Worm (Caenorhabditis elegans) whole organism, late embryonic: ENCODE data around the gene srz-29.
"Not testable (repeated sequence)": the region's sequence is repeated elsewhere in the genome, so short reads cannot be mapped to it uniquely, and the experiment has no call there.

Experiments
- ama-1 ChIP-seq: fragments of 150-350 bp; optimal IDR thresholded peaks from 2 replicates; lab custom pipeline; 2014
- ceh-24 ChIP-seq: sonication (generic microtip); optimal IDR thresholded peaks from 2 replicates; lab custom pipeline; 2016; ENCODE audit warnings: mild to moderate bottlenecking, missing genetic modification characterization, missing compliant biosample characterization
- ceh-9 ChIP-seq: sonication (generic microtip); optimal IDR thresholded peaks from 2 replicates; lab custom pipeline; 2016; ENCODE audit warnings: mild to moderate bottlenecking, missing genetic modification characterization, inconsistent platforms, missing compliant biosample characterization
- dve-1 ChIP-seq: sonication (generic microtip); optimal IDR thresholded peaks from 2 replicates; lab custom pipeline; 2017; ENCODE audit warnings: antibody characterized with exemption, mild to moderate bottlenecking, missing genetic modification characterization, missing compliant biosample characterization
- fkh-10 ChIP-seq: fragments of 150-350 bp; optimal IDR thresholded peaks from 2 replicates; lab custom pipeline; 2014; ENCODE audit warnings: missing biosample characterization, missing genetic modification reagents, missing genetic modification characterization
- nhr-11 ChIP-seq: fragments of 150-350 bp; optimal IDR thresholded peaks from 2 replicates; lab custom pipeline; 2014; ENCODE audit warnings: missing biosample characterization, missing genetic modification characterization
- odd-2 ChIP-seq: sonication (generic microtip); optimal IDR thresholded peaks from 2 replicates; lab custom pipeline; 2017; ENCODE audit warnings: antibody characterized with exemption, mild to moderate bottlenecking, missing genetic modification characterization, missing compliant biosample characterization
- pag-3 ChIP-seq: sonication (generic microtip); optimal IDR thresholded peaks from 2 replicates; lab custom pipeline; 2016; ENCODE audit warnings: missing compliant biosample characterization, missing genetic modification characterization, borderline replicate concordance
- pha-4 ChIP-seq: fragments of 150-350 bp; optimal IDR thresholded peaks from 2 replicates; lab custom pipeline; 2018; ENCODE audit warnings: missing biosample characterization, missing genetic modification reagents, missing genetic modification characterization
- pqm-1 ChIP-seq: sonication (generic microtip); optimal IDR thresholded peaks from 2 replicates; lab custom pipeline; 2016; ENCODE audit warnings: missing genetic modification characterization, missing compliant biosample characterization
- rnt-1 ChIP-seq: sonication (generic microtip); optimal IDR thresholded peaks from 2 replicates; lab custom pipeline; 2016; ENCODE audit warnings: missing genetic modification characterization, missing compliant biosample characterization
- unc-86 ChIP-seq: sonication (generic microtip); optimal IDR thresholded peaks from 2 replicates; lab custom pipeline; 2016; ENCODE audit warnings: missing genetic modification characterization, missing compliant biosample characterization

- not testable (repeated sequence) for TF ChIP-seq pqm-1 (tag; lab: Kevin White, UChicago); ceh-9 (tag; lab: Kevin White, UChicago); ama-1; pha-4; dve-1 (tag; lab: Kevin White, UChicago); pag-3 (tag; lab: Kevin White, UChicago); rnt-1 (tag; lab: Kevin White, UChicago); ceh-24 (tag; lab: Kevin White, UChicago); nhr-11 (tag; lab: Kevin White, UChicago); unc-86 (tag; lab: Kevin White, UChicago); fkh-10; odd-2 (tag; lab: Kevin White, UChicago)
These were observed 47.9 kb downstream of the srz-29 start, which contains the start of gene Y45F10B.9 for ce11 chrIV:13597813-13598212.
